Fruit fly (Drosophila melanogaster) whole organism, embryonic: ENCODE results near the gene CG31100.

Experiments
- CG11085 ChIP-seq: fragments of 200-800 bp; sonication (Bioruptor generic); IDR thresholded peaks from 2 replicates; pipeline ENCODE4 v1.3.6; 2022; ENCODE audit warnings: missing biosample characterization, missing genetic modification characterization
- Dref ChIP-seq: fragments of 200-800 bp; sonication (Bioruptor generic); IDR thresholded peaks from 2 replicates; pipeline ENCODE4 v1.3.6; 2022; ENCODE audit warnings: missing biosample characterization, missing genetic modification characterization
- Hsf ChIP-seq: fragments of 200-800 bp; sonication (Bioruptor generic); optimal IDR thresholded peaks from 3 replicates; lab custom pipeline; 2016; ENCODE audit warnings: missing biosample characterization, missing genetic modification characterization
- sens-2 ChIP-seq: fragments of 200-800 bp; sonication (Bioruptor generic); IDR thresholded peaks from 2 replicates; pipeline ENCODE4 v1.3.6; 2022; ENCODE audit warnings: missing biosample characterization, missing genetic modification characterization
- zfh2 ChIP-seq: fragments of 200-800 bp; sonication (Bioruptor generic); optimal IDR thresholded peaks from 2 replicates; lab custom pipeline; 2016; ENCODE audit warnings: missing biosample characterization, missing genetic modification characterization

DNA sequence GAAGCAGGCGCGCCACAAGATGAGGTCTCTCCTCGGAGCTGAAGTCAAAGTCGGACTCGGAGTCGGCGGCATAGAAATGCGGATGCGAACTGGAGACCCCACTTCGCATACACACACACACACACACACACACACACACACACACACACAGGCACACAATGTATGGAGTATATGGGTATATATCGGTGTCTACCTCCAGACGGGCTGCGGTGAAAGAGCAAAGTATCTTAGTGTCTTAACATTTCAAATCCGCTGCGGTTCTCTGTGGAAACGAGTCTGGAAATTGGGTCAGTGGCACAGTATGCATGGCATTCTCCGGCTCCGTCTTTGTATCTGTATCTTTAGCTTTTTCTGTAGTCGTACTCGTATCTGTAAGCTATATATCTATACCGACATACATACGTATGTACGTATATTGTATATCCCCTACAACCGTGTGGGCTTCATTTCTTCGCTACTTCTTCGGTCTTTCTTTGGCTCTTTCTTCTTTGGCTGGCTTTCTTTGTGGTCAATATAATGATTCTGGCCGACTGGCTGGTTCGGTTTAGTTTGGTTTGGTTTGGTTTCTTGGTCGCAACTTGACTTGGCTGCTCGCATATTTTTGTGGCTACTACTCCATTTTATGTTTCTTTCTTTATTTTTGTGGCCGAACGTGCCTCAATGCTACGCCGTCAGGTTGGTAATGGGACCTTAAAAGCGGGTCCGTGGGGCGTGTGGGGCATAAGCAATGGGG, 54.0 kb downstream of the CG31100 start:
- TF ChIP-seq zfh2 (GFP tag; lab: Kevin White, UChicago), result no peak
- no peak for TF ChIP-seq Dref (GFP tag; lab: Robert Waterston, UW)
- no peak for TF ChIP-seq sens-2
- TF ChIP-seq Hsf (GFP tag; lab: Kevin White, UChicago), result no peak
- no peak for TF ChIP-seq CG11085 (GFP tag; lab: Robert Waterston, UW)
